Fruit fly (Drosophila melanogaster): Measurements from ENCODE around the gene mip130.

mip130 gene

DNA sequence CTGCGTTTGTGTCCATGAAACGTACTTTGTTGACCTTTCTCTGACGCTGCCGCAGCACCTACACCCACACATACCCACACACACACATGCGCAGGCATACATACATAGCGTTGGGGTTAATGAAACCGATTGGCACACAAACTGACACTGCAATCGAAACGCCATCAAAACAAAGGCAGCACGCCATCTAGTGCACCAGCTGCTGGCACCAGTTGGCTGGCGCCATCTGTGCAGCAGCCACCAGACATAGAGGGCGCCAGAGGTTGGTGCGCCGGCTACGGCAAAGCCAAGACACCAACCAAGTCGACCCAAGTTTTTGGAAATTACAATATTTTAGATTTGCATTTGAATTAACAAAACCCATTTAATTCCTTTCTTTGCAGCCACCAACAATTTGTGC, 44.9 kb downstream of the mip130 start (continued):
- TF ChIP-seq fd3F (GFP tag; optimal IDR thresholded peaks at IDR 0.05) = no peak
- TF ChIP-seq ewg (GFP tag; optimal IDR thresholded peaks at IDR 0.05) = peak; percentile 55
- TF ChIP-seq odd (GFP tag; optimal IDR thresholded peaks at IDR 0.05) = no peak
- peak; percentile 26 for TF ChIP-seq B-H2 (GFP tag; optimal IDR thresholded peaks at IDR 0.05)
- TF ChIP-seq Camta (GFP tag; optimal IDR thresholded peaks at IDR 0.05) = peak; percentile 64
- no peak for TF ChIP-seq CG2202 (tag; optimal IDR thresholded peaks at IDR 0.05)
- peak; percentile 29 for TF ChIP-seq HHEX (GFP tag; optimal IDR thresholded peaks at IDR 0.05)
- peak in 1 of 3 experiments; percentile 33 for TF ChIP-seq Stat92E (GFP tag; optimal IDR thresholded peaks at IDR 0.05)
- peak; percentile 58; the same call in 1 of the 2 replicates for TF ChIP-seq Rx (GFP tag; IDR thresholded peaks at IDR 0.05)
- no peak for TF ChIP-seq wek (GFP tag; optimal IDR thresholded peaks at IDR 0.05)
- TF ChIP-seq BEAF-32 (GFP tag; optimal IDR thresholded peaks at IDR 0.05) = peak; percentile 10
- peak; percentile 52 for TF ChIP-seq CG16863 (GFP tag; optimal IDR thresholded peaks at IDR 0.05)
- peak; percentile 38 for TF ChIP-seq chn (GFP tag; optimal IDR thresholded peaks at IDR 0.05)
- 0 out of 2 replicates have a peak, but pooled peaks have one; percentile 16 for TF ChIP-seq ato (GFP tag; IDR thresholded peaks at IDR 0.05; ENCODE audit: partially characterized antibody)
- peak; percentile 100 for TF ChIP-seq Dip2 (GFP tag; IDR thresholded peaks at IDR 0.05)
- peak; percentile 22 for TF ChIP-seq kay (GFP tag; optimal IDR thresholded peaks at IDR 0.05)
- peak; percentile 68 for TF ChIP-seq CG12769 (tag; optimal IDR thresholded peaks at IDR 0.05)
- TF ChIP-seq Hmr (GFP tag; optimal IDR thresholded peaks at IDR 0.05) = peak; percentile 66
- no peak; the same call in 1 of the 2 replicates for TF ChIP-seq CG17612 (GFP tag; IDR thresholded peaks at IDR 0.05)
- peak; percentile 56 for TF ChIP-seq gsb (GFP tag; IDR thresholded peaks at IDR 0.05)
- no peak for TF ChIP-seq Hmx (GFP tag; optimal IDR thresholded peaks at IDR 0.05)
- TF ChIP-seq CG13123 (GFP tag; optimal IDR thresholded peaks at IDR 0.05) = peak; percentile 6
- TF ChIP-seq Dip3 (GFP tag; optimal IDR thresholded peaks at IDR 0.05) = peak; percentile 36
- peak; percentile 77 for TF ChIP-seq CG3163 (GFP tag; optimal IDR thresholded peaks at IDR 0.05)
- TF ChIP-seq CG6254 (GFP tag; optimal IDR thresholded peaks at IDR 0.05) = no peak
- no peak for TF ChIP-seq hth (optimal IDR thresholded peaks at IDR 0.05)
- TF ChIP-seq Elba2 (GFP tag; optimal IDR thresholded peaks at IDR 0.05) = no peak
- no peak for TF ChIP-seq pfk (GFP tag; optimal IDR thresholded peaks at IDR 0.05)
- TF ChIP-seq Bgb (GFP tag; IDR thresholded peaks at IDR 0.05; ENCODE audit: partially characterized antibody) = peak; percentile 70
- TF ChIP-seq pita (GFP tag; optimal IDR thresholded peaks at IDR 0.05) = peak; percentile 92
- peak; percentile 47 for TF ChIP-seq Jarid2 (GFP tag; optimal IDR thresholded peaks at IDR 0.05)
- peak; percentile 85 for TF ChIP-seq CG8290 (GFP tag; optimal IDR thresholded peaks at IDR 0.05)
- TF ChIP-seq CG8290 (tag; optimal IDR thresholded peaks at IDR 0.05) = peak in 1 of 2 experiments; percentile 89
- no peak for TF ChIP-seq fd64A (GFP tag; optimal IDR thresholded peaks at IDR 0.05)
- TF ChIP-seq Atf-2 (GFP tag; optimal IDR thresholded peaks at IDR 0.05) = peak; percentile 58
- 0 out of 2 replicates have a peak, but pooled peaks have one; percentile 28 for TF ChIP-seq MBD-R2 (GFP tag; IDR thresholded peaks at IDR 0.05)
- no peak for TF ChIP-seq nom (GFP tag; optimal IDR thresholded peaks at IDR 0.05)
- TF ChIP-seq h (optimal IDR thresholded peaks at IDR 0.05) = no peak
- no peak for TF ChIP-seq CG12299 (tag; optimal IDR thresholded peaks at IDR 0.05)
- no peak for TF ChIP-seq CG3838 (GFP tag; optimal IDR thresholded peaks at IDR 0.05)
- peak; percentile 56 for TF ChIP-seq CG4404 (GFP tag; IDR thresholded peaks at IDR 0.05)
- no peak for TF ChIP-seq D19A (tag; optimal IDR thresholded peaks at IDR 0.05)
- TF ChIP-seq CG3726 (GFP tag; IDR thresholded peaks at IDR 0.05) = peak; percentile 40; the same call in 1 of the 3 replicates
- TF ChIP-seq bigmax (GFP tag; optimal IDR thresholded peaks at IDR 0.05) = no peak
- TF ChIP-seq z (GFP tag; IDR thresholded peaks at IDR 0.05) = no peak
- no peak for TF ChIP-seq stc (GFP tag; IDR thresholded peaks at IDR 0.05)
- no peak for TF ChIP-seq CG6765 (GFP tag; optimal IDR thresholded peaks at IDR 0.05)
- no peak for TF ChIP-seq CG3407 (GFP tag; optimal IDR thresholded peaks at IDR 0.05)
- peak; percentile 53 for TF ChIP-seq zfh2 (GFP tag; optimal IDR thresholded peaks at IDR 0.05)
- no peak for TF ChIP-seq cad (GFP tag; optimal IDR thresholded peaks at IDR 0.05)
- TF ChIP-seq Lim3 (GFP tag; IDR thresholded peaks at IDR 0.05) = no peak
- TF ChIP-seq kah (GFP tag; optimal IDR thresholded peaks at IDR 0.05) = no peak
